Worm (Caenorhabditis elegans) whole organism, late embryonic: ENCODE data around the gene hot-4.

ENCODE experiments used
- ahr-1 ChIP-seq: sonication (generic microtip); optimal IDR thresholded peaks from 2 replicates; lab custom pipeline; 2016; ENCODE audit warnings: missing genetic modification characterization, missing compliant biosample characterization
- ceh-22 ChIP-seq: sonication (generic microtip); optimal IDR thresholded peaks from 2 replicates; lab custom pipeline; 2017; ENCODE audit warnings: missing biosample characterization, missing genetic modification characterization
- nfya-1 ChIP-seq: sonication (generic microtip); optimal IDR thresholded peaks from 2 replicates; lab custom pipeline; 2017; ENCODE audit warnings: missing genetic modification characterization, mild to moderate bottlenecking, missing compliant biosample characterization, antibody characterized with exemption, moderate library complexity
- pqm-1 ChIP-seq: sonication (generic microtip); optimal IDR thresholded peaks from 2 replicates; lab custom pipeline; 2016; ENCODE audit warnings: missing genetic modification characterization, missing compliant biosample characterization
- ref-2 ChIP-seq: sonication (generic microtip); optimal IDR thresholded peaks from 2 replicates; lab custom pipeline; 2016; ENCODE audit warnings: missing genetic modification characterization, missing compliant biosample characterization
- sox-4 ChIP-seq: sonication (generic microtip); optimal IDR thresholded peaks from 2 replicates; lab custom pipeline; 2017; ENCODE audit warnings: mild to moderate bottlenecking, missing genetic modification characterization, inconsistent platforms, missing compliant biosample characterization
- tbx-2 ChIP-seq: sonication (generic microtip); optimal IDR thresholded peaks from 2 replicates; lab custom pipeline; 2016; ENCODE audit warnings: missing genetic modification characterization, missing compliant biosample characterization

DNA sequence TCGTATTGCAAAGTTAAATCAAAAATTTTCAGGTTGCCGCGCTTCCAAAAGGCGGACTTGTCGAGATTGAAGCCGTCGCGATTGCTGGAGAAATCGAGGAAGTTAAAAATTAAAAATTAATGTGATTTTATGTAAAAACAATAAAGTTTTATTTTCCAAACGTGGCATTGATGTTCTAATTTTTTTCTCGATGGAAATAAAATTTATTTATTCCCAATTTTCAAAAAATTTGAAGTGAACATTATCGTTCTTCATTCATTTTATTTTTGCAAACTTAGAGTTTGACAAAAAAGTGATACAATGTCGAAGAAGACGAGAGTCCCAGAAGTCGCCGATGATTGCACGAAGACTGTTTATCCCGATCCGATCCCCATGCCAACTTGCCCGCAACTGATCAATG lies 8.2 kb upstream of the hot-4 start, which contains the start of gene C23G10.1:
- TF ChIP-seq ahr-1 (tag; lab: Kevin White, UChicago) (no peak), sox-4 (tag; lab: Kevin White, UChicago) (no peak), pqm-1 (tag; lab: Kevin White, UChicago) (no peak), ref-2 (tag; lab: Kevin White, UChicago) (no peak), ceh-22 (tag; lab: Kevin White, UChicago) (no peak), tbx-2 (no peak), nfya-1 (tag; lab: Kevin White, UChicago) (no peak)
